Fruit fly (Drosophila melanogaster) whole organism, embryonic: ENCODE results near the gene CG42269.

Source experiments
- ATbp ChIP-seq: fragments of 200-800 bp; sonication (Bioruptor generic); optimal IDR thresholded peaks from 2 replicates; lab custom pipeline; 2017; ENCODE audit warnings: missing biosample characterization, mild to moderate bottlenecking, missing genetic modification characterization, missing genetic modification reagents
- Antp ChIP-seq: fragments of 200-800 bp; sonication (Bioruptor generic); optimal IDR thresholded peaks from 3 replicates; lab custom pipeline; 2016; ENCODE audit warnings: missing biosample characterization, missing genetic modification characterization
- CG10462 ChIP-seq: fragments of 200-800 bp; sonication (Bioruptor generic); optimal IDR thresholded peaks from 2 replicates; lab custom pipeline; 2016; ENCODE audit warnings: missing biosample characterization, missing genetic modification characterization
- CG10654 ChIP-seq: fragments of 200-800 bp; sonication (Bioruptor generic); optimal IDR thresholded peaks from 2 replicates; lab custom pipeline; 2016; ENCODE audit warnings: missing biosample characterization, missing genetic modification characterization
- CG11093 ChIP-seq: fragments of 200-800 bp; sonication (Bioruptor generic); IDR thresholded peaks from 3 replicates; pipeline ENCODE4 v1.3.6; 2022; ENCODE audit warnings: missing biosample characterization, missing genetic modification characterization
- CG11247 ChIP-seq: fragments of 200-800 bp; sonication (Bioruptor generic); IDR thresholded peaks from 2 replicates; pipeline ENCODE4 v1.3.6; 2022; ENCODE audit warnings: missing biosample characterization, missing genetic modification characterization
- CG11560 ChIP-seq: fragments of 200-800 bp; sonication (Bioruptor generic); IDR thresholded peaks from 3 replicates; pipeline ENCODE4 v1.3.6; 2022; ENCODE audit warnings: missing biosample characterization, missing genetic modification characterization
- CG12219 ChIP-seq: fragments of 200-800 bp; sonication (Bioruptor generic); optimal IDR thresholded peaks from 3 replicates; lab custom pipeline; 2018; ENCODE audit warnings: missing biosample characterization, mild to moderate bottlenecking, missing genetic modification characterization
- CG13123 ChIP-seq: fragments of 200-800 bp; sonication (Bioruptor generic); optimal IDR thresholded peaks from 2 replicates; lab custom pipeline; 2016; ENCODE audit warnings: missing biosample characterization, missing genetic modification characterization
- CG14860 ChIP-seq: fragments of 200-800 bp; sonication (Bioruptor generic); IDR thresholded peaks from 3 replicates; pipeline ENCODE4 v1.3.6; 2022; ENCODE audit warnings: missing biosample characterization, missing genetic modification characterization; ENCODE audit not compliant: partially characterized antibody
- CG1647 ChIP-seq: fragments of 200-800 bp; sonication (Bioruptor generic); optimal IDR thresholded peaks from 3 replicates; lab custom pipeline; 2016; ENCODE audit warnings: missing biosample characterization, missing genetic modification characterization
- CG17328 ChIP-seq: fragments of 200-800 bp; sonication (Bioruptor generic); IDR thresholded peaks from 2 replicates; pipeline ENCODE4 v1.3.6; 2022; ENCODE audit warnings: missing biosample characterization, missing genetic modification characterization
- CG2120 ChIP-seq: fragments of 200-800 bp; sonication (Bioruptor generic); optimal IDR thresholded peaks from 3 replicates; lab custom pipeline; 2016; ENCODE audit warnings: missing biosample characterization, missing genetic modification characterization
- CG2129 ChIP-seq: fragments of 200-800 bp; sonication (Bioruptor generic); IDR thresholded peaks from 2 replicates; pipeline ENCODE4 v1.3.6; 2022; ENCODE audit warnings: missing biosample characterization, missing genetic modification characterization; ENCODE audit not compliant: partially characterized antibody
- CG2199 ChIP-seq: fragments of 200-800 bp; sonication (Bioruptor generic); IDR thresholded peaks from 3 replicates; pipeline ENCODE4 v1.3.6; 2022; ENCODE audit warnings: missing biosample characterization, missing genetic modification characterization
- CG2712 ChIP-seq: fragments of 200-800 bp; optimal IDR thresholded peaks from 3 replicates; lab custom pipeline; 2019; ENCODE audit warnings: missing biosample characterization, mild to moderate bottlenecking, missing genetic modification characterization, moderate library complexity
- CG3847 ChIP-seq: fragments of 200-800 bp; sonication (Bioruptor generic); IDR thresholded peaks from 2 replicates; pipeline ENCODE4 v1.3.6; 2022; ENCODE audit warnings: missing biosample characterization, missing genetic modification characterization
- CG4707 ChIP-seq: fragments of 200-800 bp; sonication (Bioruptor generic); optimal IDR thresholded peaks from 2 replicates; lab custom pipeline; 2018; ENCODE audit warnings: missing biosample characterization, mild to moderate bottlenecking, missing genetic modification characterization, moderate library complexity
- CG6791 ChIP-seq: fragments of 200-800 bp; sonication (Bioruptor generic); IDR thresholded peaks from 3 replicates; pipeline ENCODE4 v1.3.6; 2022; ENCODE audit warnings: missing biosample characterization, missing genetic modification characterization; ENCODE audit not compliant: partially characterized antibody
- CG8388 ChIP-seq: fragments of 200-800 bp; sonication (Bioruptor generic); optimal IDR thresholded peaks from 2 replicates; lab custom pipeline; 2019; ENCODE audit warnings: missing biosample characterization, mild to moderate bottlenecking, missing genetic modification characterization, moderate library complexity
- Hey ChIP-seq: fragments of 200-800 bp; sonication (Bioruptor generic); optimal IDR thresholded peaks from 3 replicates; lab custom pipeline; 2018; ENCODE audit warnings: missing biosample characterization, mild to moderate bottlenecking, missing genetic modification characterization
- Hr39 ChIP-seq: fragments of >200 bp; optimal IDR thresholded peaks from 2 replicates; lab custom pipeline; 2017
- Jarid2 ChIP-seq: fragments of 200-800 bp; sonication (Bioruptor generic); optimal IDR thresholded peaks from 3 replicates; lab custom pipeline; 2017; ENCODE audit warnings: mild to moderate bottlenecking, missing biosample characterization, missing genetic modification reagents, missing genetic modification characterization
- PHDP ChIP-seq: fragments of 200-800 bp; sonication (Bioruptor generic); optimal IDR thresholded peaks from 3 replicates; lab custom pipeline; 2018; ENCODE audit warnings: missing biosample characterization, mild to moderate bottlenecking, missing genetic modification characterization, moderate library complexity
- Ptx1 ChIP-seq: fragments of 200-800 bp; sonication (Bioruptor generic); IDR thresholded peaks from 2 replicates; pipeline ENCODE4 v1.3.6; 2022; ENCODE audit warnings: missing biosample characterization, missing genetic modification characterization
- ab ChIP-seq: fragments of 200-800 bp; sonication (Bioruptor generic); optimal IDR thresholded peaks from 2 replicates; lab custom pipeline; 2016; ENCODE audit warnings: missing biosample characterization, missing genetic modification characterization
- br ChIP-seq: fragments of >200 bp; optimal IDR thresholded peaks from 2 replicates; lab custom pipeline; 2017
- chinmo ChIP-seq: fragments of 200-800 bp; sonication (Bioruptor generic); IDR thresholded peaks from 4 replicates; pipeline ENCODE4 v1.3.6; 2022; ENCODE audit warnings: missing biosample characterization, missing genetic modification characterization; ENCODE audit not compliant: partially characterized antibody
- ewg ChIP-seq: fragments of 200-800 bp; sonication (Bioruptor generic); optimal IDR thresholded peaks from 3 replicates; lab custom pipeline; 2017; ENCODE audit warnings: mild to moderate bottlenecking, missing biosample characterization, missing genetic modification reagents, missing genetic modification characterization
- gsb ChIP-seq: fragments of 200-800 bp; sonication (Bioruptor generic); IDR thresholded peaks from 2 replicates; pipeline ENCODE4 v1.3.6; 2022; ENCODE audit warnings: missing biosample characterization, missing genetic modification characterization
- lola ChIP-seq, 3 experiments: fragments of >200 bp in 2 of 3; fragments of 200-800 bp in 1 of 3; sonication (Bioruptor generic) in 1 of 3; optimal IDR thresholded peaks; 2 replicates each; lab custom pipeline; 2017 to 2019; ENCODE audit warnings: missing biosample characterization in 3 of 3, missing genetic modification characterization in 3 of 3, mild to moderate bottlenecking in 1 of 3, moderate library complexity in 1 of 3
- maf-S ChIP-seq: fragments of 200-800 bp; sonication (Bioruptor generic); optimal IDR thresholded peaks from 2 replicates; lab custom pipeline; 2016; ENCODE audit warnings: missing biosample characterization, missing genetic modification characterization
- nerfin-1 ChIP-seq: fragments of 200-800 bp; sonication (Bioruptor generic); optimal IDR thresholded peaks from 3 replicates; lab custom pipeline; 2019; ENCODE audit warnings: missing biosample characterization, mild to moderate bottlenecking, missing genetic modification characterization, moderate library complexity
- pho ChIP-seq: fragments of 200-800 bp; sonication (Bioruptor generic); optimal IDR thresholded peaks from 2 replicates; lab custom pipeline; 2016; ENCODE audit warnings: missing biosample characterization, missing genetic modification characterization
- prd ChIP-seq, 3 experiments: fragments of >200 bp in 2 of 3; fragments of 200-800 bp in 1 of 3; sonication (Bioruptor generic) in 1 of 3; optimal IDR thresholded peaks in 2 of 3; IDR thresholded peaks in 1 of 3; 2 replicates in 2 of 3; 3 replicates in 1 of 3; pipeline versions ENCODE4 v1.3.6 to Lab custom; 2017 to 2022; ENCODE audit warnings: missing biosample characterization in 1 of 3, missing genetic modification characterization in 1 of 3
- tin ChIP-seq: fragments of 200-800 bp; sonication (Bioruptor generic); optimal IDR thresholded peaks from 3 replicates; lab custom pipeline; 2016; ENCODE audit warnings: missing biosample characterization, missing genetic modification characterization
- unc-4 ChIP-seq: fragments of 200-800 bp; sonication (Bioruptor generic); IDR thresholded peaks from 2 replicates; pipeline ENCODE4 v1.3.6; 2022; ENCODE audit warnings: missing biosample characterization, missing genetic modification characterization; ENCODE audit not compliant: partially characterized antibody
- vvl ChIP-seq: fragments of 200-800 bp; sonication (Bioruptor generic); IDR thresholded peaks from 2 replicates; pipeline ENCODE4 v1.3.6; 2022; ENCODE audit warnings: missing biosample characterization, missing genetic modification characterization
- wek ChIP-seq: fragments of 200-800 bp; sonication (Bioruptor generic); optimal IDR thresholded peaks from 3 replicates; lab custom pipeline; 2018; ENCODE audit warnings: missing biosample characterization, mild to moderate bottlenecking, missing genetic modification characterization, moderate library complexity
- wor ChIP-seq: fragments of 200-800 bp; sonication (Bioruptor generic); IDR thresholded peaks from 2 replicates; pipeline ENCODE4 v1.3.6; 2022; ENCODE audit warnings: missing biosample characterization, missing genetic modification characterization
- z ChIP-seq: fragments of 200-800 bp; sonication (Bioruptor generic); IDR thresholded peaks from 3 replicates; pipeline ENCODE4 v1.3.6; 2022; ENCODE audit warnings: missing biosample characterization, missing genetic modification characterization

Gene CG42269

DNA sequence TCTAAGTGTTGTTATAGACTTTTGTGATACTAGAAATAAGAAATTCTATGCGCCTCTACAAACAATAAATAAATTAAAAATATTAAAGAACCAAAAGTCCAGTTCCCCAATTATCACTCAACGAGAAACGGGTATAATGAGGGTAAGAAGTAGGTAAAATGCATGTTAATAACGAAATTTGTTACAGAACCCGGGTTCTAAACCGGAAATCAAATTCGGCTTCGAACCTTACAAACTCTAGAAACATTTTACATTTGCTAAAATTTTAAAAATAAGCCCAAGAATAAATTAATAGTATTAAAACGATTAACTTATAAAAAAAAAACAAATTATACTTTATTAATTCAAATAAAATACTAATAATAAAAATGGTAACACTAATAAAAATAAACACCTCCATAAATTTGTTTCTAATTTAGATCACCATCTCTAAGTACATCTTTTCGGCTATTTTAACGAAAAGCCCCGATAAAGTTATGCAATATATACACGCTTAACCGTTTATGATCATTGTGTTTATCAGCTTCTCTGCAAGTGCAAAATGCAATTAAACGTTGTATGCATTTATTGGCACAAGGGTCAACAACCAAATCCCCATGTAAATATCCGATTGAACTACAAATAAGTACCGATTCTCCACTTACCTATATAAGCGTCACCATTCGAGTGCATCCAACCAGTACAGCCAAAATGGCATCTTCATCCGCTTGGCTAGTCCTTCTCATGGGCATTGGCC, 5.5 kb downstream of the CG42269 start, which contains the start of gene CG6602 (continued):
- no peak for TF ChIP-seq prd (optimal IDR thresholded peaks at IDR 0.05; lab: Kevin White, UChicago)
- peak; percentile 42; the same call in 2 of the 3 replicates for TF ChIP-seq prd (GFP tag; IDR thresholded peaks at IDR 0.05; lab: Robert Waterston, UW)
- peak; percentile 24 for TF ChIP-seq CG1647 (GFP tag; lab: Kevin White, UChicago)
- TF ChIP-seq Hey (tag; lab: Kevin White, UChicago): no peak
- TF ChIP-seq CG4707 (GFP tag; lab: Kevin White, UChicago): peak; percentile 28
- peak; percentile 72 for TF ChIP-seq CG3847 (GFP tag; lab: Robert Waterston, UW)
- TF ChIP-seq unc-4 (GFP tag; lab: Robert Waterston, UW): no peak
- peak; percentile 6 for TF ChIP-seq CG2120 (GFP tag; lab: Kevin White, UChicago)
- peak; percentile 69 for TF ChIP-seq ATbp
- TF ChIP-seq CG2712 (tag; lab: Kevin White, UChicago): no peak
- peak; percentile 57; the same call in 2 of the 3 replicates for TF ChIP-seq CG2199 (GFP tag; lab: Robert Waterston, UW)
- no peak for TF ChIP-seq CG11093 (GFP tag; lab: Robert Waterston, UW)
- peak; percentile 58 for TF ChIP-seq tin
- TF ChIP-seq Antp: peak; percentile 10
- peak; percentile 81 for TF ChIP-seq Ptx1 (GFP tag; lab: Robert Waterston, UW)
- TF ChIP-seq chinmo: no peak
- TF ChIP-seq ewg (GFP tag; lab: Kevin White, UChicago): peak; percentile 55
- TF ChIP-seq CG2129 (GFP tag; lab: Robert Waterston, UW): no peak
- no peak for TF ChIP-seq CG14860 (GFP tag; lab: Robert Waterston, UW)
- peak; percentile 92 for TF ChIP-seq vvl (GFP tag; lab: Robert Waterston, UW)
- no peak for TF ChIP-seq wor (GFP tag; lab: Robert Waterston, UW)
- no peak for TF ChIP-seq lola (GFP tag; optimal IDR thresholded peaks at IDR 0.05; lab: Kevin White, UChicago)
- TF ChIP-seq nerfin-1 (tag; lab: Kevin White, UChicago): no peak
- TF ChIP-seq CG11247 (GFP tag; lab: Robert Waterston, UW): peak; percentile 71
- TF ChIP-seq gsb (GFP tag; lab: Robert Waterston, UW): no peak; the same call in 1 of the 2 replicates
- TF ChIP-seq CG17328 (GFP tag; lab: Robert Waterston, UW): peak; percentile 81
- TF ChIP-seq br: no peak
- TF ChIP-seq pho: no peak
- peak; percentile 32 for TF ChIP-seq Jarid2 (GFP tag; lab: Kevin White, UChicago)
- peak; percentile 83 for TF ChIP-seq CG10654 (GFP tag; lab: Kevin White, UChicago)
- TF ChIP-seq wek (GFP tag; lab: Kevin White, UChicago): peak; percentile 6
- no peak for TF ChIP-seq Hr39
- peak; percentile 12 for TF ChIP-seq CG13123
- no peak for TF ChIP-seq ab
- peak; percentile 21 for TF ChIP-seq maf-S (GFP tag; lab: Kevin White, UChicago)
- peak; percentile 32 for TF ChIP-seq CG8388 (GFP tag; lab: Kevin White, UChicago)
- TF ChIP-seq CG10462 (GFP tag; lab: Kevin White, UChicago): no peak
- TF ChIP-seq z (GFP tag; lab: Robert Waterston, UW): no peak
- peak; percentile 25 for TF ChIP-seq CG12219 (GFP tag; lab: Kevin White, UChicago)
- no peak for TF ChIP-seq CG6791
- peak; percentile 60 for TF ChIP-seq PHDP (tag; lab: Kevin White, UChicago)
- TF ChIP-seq CG11560 (tag; lab: Robert Waterston, UW): no peak; the same call in 2 of the 3 replicates
